Worm (Caenorhabditis elegans) whole organism, L2 larva: Measurements from ENCODE around the gene heh-1.

Source experiments
- C34F6.9 ChIP-seq: fragments of 150-350 bp; optimal IDR thresholded peaks from 2 replicates; lab custom pipeline; 2014; ENCODE audit warnings: missing biosample characterization, missing genetic modification characterization
- F13H6.1 ChIP-seq: sonication (generic microtip); optimal IDR thresholded peaks from 2 replicates; lab custom pipeline; 2016; ENCODE audit warnings: missing genetic modification characterization, missing compliant biosample characterization
- Y55F3AM.14 ChIP-seq: fragments of 200-800 bp; sonication (Bioruptor generic); optimal IDR thresholded peaks from 2 replicates; lab custom pipeline; 2018; ENCODE audit warnings: mild to moderate bottlenecking, missing genetic modification characterization, missing compliant biosample characterization
- ZK546.5 ChIP-seq: sonication (generic microtip); optimal IDR thresholded peaks from 2 replicates; lab custom pipeline; 2017; ENCODE audit warnings: missing biosample characterization, missing genetic modification characterization
- alr-1 ChIP-seq: fragments of 150-350 bp; optimal IDR thresholded peaks from 2 replicates; lab custom pipeline; 2014; ENCODE audit warnings: missing biosample characterization, missing genetic modification characterization
- aly-2 ChIP-seq: fragments of 150-350 bp; optimal IDR thresholded peaks from 2 replicates; lab custom pipeline; 2014; ENCODE audit warnings: missing biosample characterization, missing genetic modification characterization
- ama-1 ChIP-seq: fragments of 150-350 bp; optimal IDR thresholded peaks from 2 replicates; lab custom pipeline; 2018; ENCODE audit warnings: inconsistent platforms
- blmp-1 ChIP-seq: sonication (generic microtip); optimal IDR thresholded peaks from 2 replicates; lab custom pipeline; 2017; ENCODE audit warnings: missing genetic modification characterization, mild to moderate bottlenecking, missing compliant biosample characterization, antibody characterized with exemption, moderate library complexity; ENCODE audit not compliant: insufficient read depth
- ceh-16 ChIP-seq: fragments of 150-350 bp; optimal IDR thresholded peaks from 2 replicates; lab custom pipeline; 2014; ENCODE audit warnings: missing biosample characterization, missing genetic modification characterization
- ceh-82 ChIP-seq: fragments of 150-350 bp; optimal IDR thresholded peaks from 2 replicates; lab custom pipeline; 2014; ENCODE audit warnings: missing biosample characterization, missing genetic modification characterization
- crh-2 ChIP-seq: sonication (generic microtip); optimal IDR thresholded peaks from 2 replicates; lab custom pipeline; 2017; ENCODE audit warnings: missing biosample characterization, missing genetic modification characterization
- egl-27 ChIP-seq: sonication (generic microtip); optimal IDR thresholded peaks from 3 replicates; lab custom pipeline; 2017; ENCODE audit warnings: missing biosample characterization, missing genetic modification reagents, missing genetic modification characterization
- elt-3 ChIP-seq: sonication (generic microtip); optimal IDR thresholded peaks from 2 replicates; lab custom pipeline; 2017; ENCODE audit warnings: missing biosample characterization, missing genetic modification characterization
- fos-1 ChIP-seq: fragments of 150-350 bp; optimal IDR thresholded peaks from 2 replicates; lab custom pipeline; 2014; ENCODE audit warnings: missing biosample characterization, missing genetic modification characterization
- gmeb-1 ChIP-seq: fragments of 150-350 bp; optimal IDR thresholded peaks from 2 replicates; lab custom pipeline; 2014; ENCODE audit warnings: missing biosample characterization, missing genetic modification characterization
- lin-11 ChIP-seq: fragments of 150-350 bp; sonication (generic microtip); optimal IDR thresholded peaks from 2 replicates; lab custom pipeline; 2014; ENCODE audit warnings: missing biosample characterization, missing genetic modification characterization, inconsistent platforms, mixed read lengths
- lin-13 ChIP-seq: fragments of 150-350 bp; optimal IDR thresholded peaks from 2 replicates; lab custom pipeline; 2014; ENCODE audit warnings: missing biosample characterization, missing genetic modification reagents, missing genetic modification characterization
- lin-39 ChIP-seq: fragments of 150-350 bp; optimal IDR thresholded peaks from 2 replicates; lab custom pipeline; 2014; ENCODE audit warnings: missing biosample characterization, missing genetic modification reagents, missing genetic modification characterization
- lsy-2 ChIP-seq, 2 experiments: fragments of 150-350 bp in 1 of 2; sonication (generic microtip) in 1 of 2; optimal IDR thresholded peaks; 2 replicates each; lab custom pipeline; 2014 to 2017; ENCODE audit warnings: missing biosample characterization in 2 of 2, missing genetic modification characterization in 2 of 2
- mab-5 ChIP-seq: fragments of 150-350 bp; optimal IDR thresholded peaks from 2 replicates; lab custom pipeline; 2014; ENCODE audit warnings: missing biosample characterization, missing genetic modification characterization
- mdl-1 ChIP-seq, 2 experiments: fragments of 150-350 bp in 1 of 2; sonication (generic microtip) in 1 of 2; optimal IDR thresholded peaks; 2 replicates each; lab custom pipeline; 2017; ENCODE audit warnings: missing biosample characterization in 2 of 2, missing genetic modification characterization in 2 of 2
- nhr-10 ChIP-seq: sonication (generic microtip); optimal IDR thresholded peaks from 2 replicates; lab custom pipeline; 2017; ENCODE audit warnings: missing biosample characterization, missing genetic modification characterization
- nhr-11 ChIP-seq: fragments of 150-350 bp; optimal IDR thresholded peaks from 2 replicates; lab custom pipeline; 2014; ENCODE audit warnings: missing biosample characterization, missing genetic modification characterization
- nhr-12 ChIP-seq: fragments of 150-350 bp; optimal IDR thresholded peaks from 2 replicates; lab custom pipeline; 2014; ENCODE audit warnings: missing biosample characterization, missing genetic modification characterization
- nhr-129 ChIP-seq: fragments of 150-350 bp; optimal IDR thresholded peaks from 2 replicates; lab custom pipeline; 2014; ENCODE audit warnings: missing biosample characterization, missing genetic modification characterization
- nhr-21 ChIP-seq: fragments of 150-350 bp; optimal IDR thresholded peaks from 2 replicates; lab custom pipeline; 2014; ENCODE audit warnings: missing biosample characterization, missing genetic modification characterization
- nhr-23 ChIP-seq: fragments of 150-350 bp; optimal IDR thresholded peaks from 2 replicates; lab custom pipeline; 2014; ENCODE audit warnings: missing biosample characterization, missing genetic modification reagents, missing genetic modification characterization
- nhr-237 ChIP-seq: fragments of 150-350 bp; optimal IDR thresholded peaks from 2 replicates; lab custom pipeline; 2014; ENCODE audit warnings: missing biosample characterization, missing genetic modification characterization
- nhr-25 ChIP-seq: fragments of 150-350 bp; sonication (generic microtip); optimal IDR thresholded peaks from 3 replicates; lab custom pipeline; 2014; ENCODE audit warnings: missing biosample characterization, missing genetic modification characterization
- nhr-6 ChIP-seq: fragments of 150-350 bp; optimal IDR thresholded peaks from 2 replicates; lab custom pipeline; 2014; ENCODE audit warnings: missing biosample characterization, missing genetic modification characterization
- peb-1 ChIP-seq: fragments of 150-350 bp; optimal IDR thresholded peaks from 2 replicates; lab custom pipeline; 2014; ENCODE audit warnings: missing biosample characterization, missing genetic modification characterization
- sem-4 ChIP-seq: fragments of 150-350 bp; optimal IDR thresholded peaks from 2 replicates; lab custom pipeline; 2014; ENCODE audit warnings: missing biosample characterization, missing genetic modification reagents, missing genetic modification characterization
- skn-1 ChIP-seq: sonication (generic microtip); optimal IDR thresholded peaks from 2 replicates; lab custom pipeline; 2017; ENCODE audit warnings: missing biosample characterization, missing genetic modification characterization
- sma-3 ChIP-seq: sonication (generic microtip); optimal IDR thresholded peaks from 2 replicates; lab custom pipeline; 2016; ENCODE audit warnings: missing genetic modification reagents, missing genetic modification characterization, missing compliant biosample characterization
- snpc-4 ChIP-seq: fragments of 150-350 bp; optimal IDR thresholded peaks from 2 replicates; lab custom pipeline; 2014; ENCODE audit warnings: missing biosample characterization, missing genetic modification characterization
- unc-39 ChIP-seq: fragments of 150-350 bp; optimal IDR thresholded peaks from 2 replicates; lab custom pipeline; 2014; ENCODE audit warnings: missing biosample characterization, missing genetic modification characterization
- unc-55 ChIP-seq: fragments of 150-350 bp; sonication (generic microtip); optimal IDR thresholded peaks from 3 replicates; lab custom pipeline; 2014; ENCODE audit warnings: missing biosample characterization, missing genetic modification reagents, missing genetic modification characterization
- unc-62 ChIP-seq: fragments of 150-350 bp; optimal IDR thresholded peaks from 2 replicates; lab custom pipeline; 2014; ENCODE audit warnings: missing biosample characterization, missing genetic modification reagents, missing genetic modification characterization
- zag-1 ChIP-seq: fragments of 150-350 bp; optimal IDR thresholded peaks from 2 replicates; lab custom pipeline; 2014; ENCODE audit warnings: missing biosample characterization, missing genetic modification characterization
- ztf-4 ChIP-seq: fragments of 150-350 bp; optimal IDR thresholded peaks from 2 replicates; lab custom pipeline; 2014; ENCODE audit warnings: missing biosample characterization, missing genetic modification characterization

The heh-1 gene

ce11 chrIII:3176775-3177174 is 22.5 kb downstream of the heh-1 start:
- TF ChIP-seq nhr-6 (tag; lab: Kevin White, UChicago) (no peak), elt-3 (tag; lab: Kevin White, UChicago) (no peak), lin-13 (GFP tag; lab: Kevin White, UChicago) (no peak), ZK546.5 (no peak), zag-1 (tag; lab: Kevin White, UChicago) (no peak), mdl-1 (tag; optimal IDR thresholded peaks at IDR 0.05; lab: Kevin White, UChicago) (no peak), unc-39 (tag; lab: Kevin White, UChicago) (no peak), nhr-237 (tag; lab: Kevin White, UChicago) (no peak), alr-1 (tag; lab: Kevin White, UChicago) (no peak), nhr-12 (no peak), ama-1 (lab: Kevin White, UChicago) (no peak), fos-1 (no peak), gmeb-1 (no peak), lsy-2 (tag; optimal IDR thresholded peaks at IDR 0.05; lab: Kevin White, UChicago) (no peak), snpc-4 (tag; lab: Kevin White, UChicago) (no peak), skn-1 (tag; lab: Kevin White, UChicago) (no peak), unc-62 (no peak)

ce11 chrIII:3174985-3175384 is 24.3 kb downstream of the heh-1 start, which contains the start of gene R148.3:
TSS of gene R148.3 (plus strand) at chrIII:3175331.
- TF ChIP-seq C34F6.9 (tag; lab: Kevin White, UChicago): peak; percentile 21
- TF ChIP-seq lsy-2 (tag; optimal IDR thresholded peaks at IDR 0.05; lab: Kevin White, UChicago): peak in 1 of 2 experiments; percentile 59
- peak; percentile 27 for TF ChIP-seq sem-4
- peak; percentile 62 for TF ChIP-seq F13H6.1 (tag; lab: Kevin White, UChicago)
- TF ChIP-seq gmeb-1: peak; percentile 66
- TF ChIP-seq lin-13 (GFP tag; lab: Kevin White, UChicago): peak; percentile 61
- peak; percentile 52 for TF ChIP-seq unc-55 (GFP tag; lab: Kevin White, UChicago)
- peak; percentile 15 for TF ChIP-seq snpc-4 (tag; lab: Kevin White, UChicago)
- peak; percentile 19 for TF ChIP-seq ztf-4
- TF ChIP-seq sma-3 (GFP tag; lab: Kevin White, UChicago): peak; percentile 17
- TF ChIP-seq lin-11 (tag; lab: Kevin White, UChicago): peak; percentile 36
- TF ChIP-seq zag-1 (tag; lab: Kevin White, UChicago): no peak
- TF ChIP-seq crh-2 (tag; lab: Kevin White, UChicago): peak; percentile 75
- TF ChIP-seq nhr-129: peak; percentile 39
- no peak for TF ChIP-seq mab-5 (tag; lab: Kevin White, UChicago)
- no peak for TF ChIP-seq blmp-1 (tag; lab: Kevin White, UChicago)
- peak; percentile 22 for TF ChIP-seq nhr-21 (tag; lab: Kevin White, UChicago)
- no peak for TF ChIP-seq unc-62
- TF ChIP-seq mdl-1 (tag; optimal IDR thresholded peaks at IDR 0.05; lab: Kevin White, UChicago): peak in 1 of 2 experiments; percentile 24
- TF ChIP-seq nhr-25 (tag; lab: Kevin White, UChicago): peak; percentile 37

- TF ChIP-seq nhr-237 (tag; lab: Kevin White, UChicago) (no peak), aly-2 (tag; lab: Kevin White, UChicago) (no peak), lin-39 (tag; lab: Kevin White, UChicago) (no peak), sma-3 (GFP tag; lab: Kevin White, UChicago) (no peak), ceh-82 (tag; lab: Kevin White, UChicago) (no peak), unc-55 (GFP tag; lab: Kevin White, UChicago) (no peak), Y55F3AM.14 (GFP tag; lab: Kevin White, UChicago) (no peak), snpc-4 (tag; lab: Kevin White, UChicago) (no peak), fos-1 (no peak), nhr-25 (tag; lab: Kevin White, UChicago) (no peak), nhr-12 (no peak), sem-4 (no peak)
These were observed 27.9 kb downstream of the heh-1 start, which contains the start of gene R148.4 for ce11 chrIII:3171382-3171781. TSS of gene R148.4 (plus strand) at chrIII:3171592.

- TF ChIP-seq peb-1: no peak
- no peak for TF ChIP-seq nhr-11
- no peak for TF ChIP-seq gmeb-1
- no peak for TF ChIP-seq lin-13 (GFP tag; lab: Kevin White, UChicago)
- no peak for TF ChIP-seq nhr-237 (tag; lab: Kevin White, UChicago)
- TF ChIP-seq zag-1 (tag; lab: Kevin White, UChicago): no peak
- TF ChIP-seq egl-27 (tag; lab: Kevin White, UChicago): no peak
- TF ChIP-seq crh-2 (tag; lab: Kevin White, UChicago): no peak
- TF ChIP-seq sem-4: no peak
- no peak for TF ChIP-seq nhr-10 (tag; lab: Kevin White, UChicago)
- TF ChIP-seq nhr-25 (tag; lab: Kevin White, UChicago): no peak
- TF ChIP-seq ceh-16 (tag; lab: Kevin White, UChicago): no peak
- TF ChIP-seq nhr-23 (tag; lab: Kevin White, UChicago): no peak
- no peak for TF ChIP-seq alr-1 (tag; lab: Kevin White, UChicago)
- TF ChIP-seq nhr-129: no peak
These were observed 28.8 kb downstream of the heh-1 start for ce11 chrIII:3170538-3170937.
